Worm (Caenorhabditis elegans) whole organism, late embryonic: ENCODE data around the gene col-151.

Source experiments
- C38D4.7 ChIP-seq: fragments of 200-800 bp; sonication (Bioruptor generic); optimal IDR thresholded peaks from 2 replicates; lab custom pipeline; 2018; ENCODE audit warnings: mild to moderate bottlenecking, missing genetic modification characterization, moderate library complexity, missing compliant biosample characterization
- K02D7.2 ChIP-seq: sonication (generic microtip); optimal IDR thresholded peaks from 2 replicates; lab custom pipeline; 2017; ENCODE audit warnings: mild to moderate bottlenecking, missing genetic modification characterization, missing compliant biosample characterization
- K09A11.1 ChIP-seq: sonication (generic microtip); optimal IDR thresholded peaks from 2 replicates; lab custom pipeline; 2017; ENCODE audit warnings: antibody characterized with exemption, mild to moderate bottlenecking, missing genetic modification characterization, missing compliant biosample characterization; ENCODE audit not compliant: insufficient read depth
- T23F11.4 ChIP-seq: fragments of 200-800 bp; sonication (Bioruptor generic); optimal IDR thresholded peaks from 2 replicates; lab custom pipeline; 2018; ENCODE audit warnings: mild to moderate bottlenecking, missing genetic modification characterization, missing compliant biosample characterization
- ceh-14 ChIP-seq: sonication (generic microtip); optimal IDR thresholded peaks from 2 replicates; lab custom pipeline; 2016; ENCODE audit warnings: missing genotype, missing genetic modification characterization, missing compliant biosample characterization
- ceh-19 ChIP-seq: fragments of 200-800 bp; sonication (Bioruptor generic); optimal IDR thresholded peaks from 2 replicates; lab custom pipeline; 2018; ENCODE audit warnings: mild to moderate bottlenecking, missing genetic modification characterization, missing compliant biosample characterization
- ceh-24 ChIP-seq: sonication (generic microtip); optimal IDR thresholded peaks from 2 replicates; lab custom pipeline; 2016; ENCODE audit warnings: mild to moderate bottlenecking, missing genetic modification characterization, missing compliant biosample characterization
- ceh-31 ChIP-seq: sonication (generic microtip); optimal IDR thresholded peaks from 2 replicates; lab custom pipeline; 2016; ENCODE audit warnings: missing genetic modification characterization, missing compliant biosample characterization
- ceh-34 ChIP-seq: sonication (generic microtip); optimal IDR thresholded peaks from 2 replicates; lab custom pipeline; 2016; ENCODE audit warnings: mild to moderate bottlenecking, missing genetic modification characterization, missing compliant biosample characterization
- ceh-48 ChIP-seq: sonication (generic microtip); optimal IDR thresholded peaks from 2 replicates; lab custom pipeline; 2016; ENCODE audit warnings: missing genetic modification characterization, inconsistent platforms, missing compliant biosample characterization
- ceh-6 ChIP-seq: fragments of 200-800 bp; sonication (Bioruptor generic); optimal IDR thresholded peaks from 2 replicates; lab custom pipeline; 2018; ENCODE audit warnings: mild to moderate bottlenecking, missing genetic modification characterization, missing compliant biosample characterization
- che-1 ChIP-seq: sonication (generic microtip); optimal IDR thresholded peaks from 2 replicates; lab custom pipeline; 2016; ENCODE audit warnings: mild to moderate bottlenecking, missing genetic modification characterization, missing compliant biosample characterization
- dmd-4 ChIP-seq: sonication (generic microtip); optimal IDR thresholded peaks from 2 replicates; lab custom pipeline; 2016; ENCODE audit warnings: borderline replicate concordance, missing genetic modification characterization, missing compliant biosample characterization
- elt-4 ChIP-seq: sonication (generic microtip); optimal IDR thresholded peaks from 2 replicates; lab custom pipeline; 2016; ENCODE audit warnings: missing genetic modification characterization, missing compliant biosample characterization
- fax-1 ChIP-seq: sonication (generic microtip); optimal IDR thresholded peaks from 2 replicates; lab custom pipeline; 2016; ENCODE audit warnings: missing genotype, missing genetic modification characterization, missing compliant biosample characterization
- fkh-10 ChIP-seq: fragments of 150-350 bp; optimal IDR thresholded peaks from 2 replicates; lab custom pipeline; 2014; ENCODE audit warnings: missing biosample characterization, missing genetic modification reagents, missing genetic modification characterization
- fkh-6 ChIP-seq: sonication (generic microtip); optimal IDR thresholded peaks from 2 replicates; lab custom pipeline; 2016; ENCODE audit warnings: missing genetic modification characterization, missing compliant biosample characterization
- hlh-15 ChIP-seq: sonication (generic microtip); optimal IDR thresholded peaks from 2 replicates; lab custom pipeline; 2016; ENCODE audit warnings: missing genetic modification characterization, missing compliant biosample characterization
- hlh-30 ChIP-seq: sonication (generic microtip); optimal IDR thresholded peaks from 2 replicates; lab custom pipeline; 2017; ENCODE audit warnings: antibody characterized with exemption, missing genetic modification characterization, missing compliant biosample characterization; ENCODE audit not compliant: insufficient read depth
- hlh-6 ChIP-seq: sonication (generic microtip); optimal IDR thresholded peaks from 2 replicates; lab custom pipeline; 2016; ENCODE audit warnings: missing genotype, missing genetic modification characterization, missing compliant biosample characterization
- hlh-8 ChIP-seq: sonication (generic microtip); optimal IDR thresholded peaks from 2 replicates; lab custom pipeline; 2016; ENCODE audit warnings: missing genotype, missing genetic modification characterization, missing compliant biosample characterization
- madf-2 ChIP-seq: sonication (generic microtip); optimal IDR thresholded peaks from 2 replicates; lab custom pipeline; 2017; ENCODE audit warnings: missing genetic modification characterization, missing compliant biosample characterization
- mec-3 ChIP-seq: sonication (generic microtip); optimal IDR thresholded peaks from 2 replicates; lab custom pipeline; 2016; ENCODE audit warnings: borderline replicate concordance, missing genetic modification characterization, missing compliant biosample characterization
- npax-4 ChIP-seq: sonication (generic microtip); optimal IDR thresholded peaks from 2 replicates; lab custom pipeline; 2016; ENCODE audit warnings: missing genetic modification characterization, missing compliant biosample characterization
- odd-2 ChIP-seq: sonication (generic microtip); optimal IDR thresholded peaks from 2 replicates; lab custom pipeline; 2017; ENCODE audit warnings: antibody characterized with exemption, mild to moderate bottlenecking, missing genetic modification characterization, missing compliant biosample characterization
- pag-3 ChIP-seq: sonication (generic microtip); optimal IDR thresholded peaks from 2 replicates; lab custom pipeline; 2016; ENCODE audit warnings: missing compliant biosample characterization, missing genetic modification characterization, borderline replicate concordance
- pat-9 ChIP-seq: fragments of 200-800 bp; sonication (Bioruptor generic); optimal IDR thresholded peaks from 2 replicates; lab custom pipeline; 2018; ENCODE audit warnings: mild to moderate bottlenecking, missing genetic modification characterization, moderate library complexity, missing compliant biosample characterization
- pax-1 ChIP-seq: fragments of 150-350 bp; optimal IDR thresholded peaks from 2 replicates; lab custom pipeline; 2014; ENCODE audit warnings: missing biosample characterization, missing genetic modification characterization
- pha-4 ChIP-seq: fragments of 150-350 bp; optimal IDR thresholded peaks from 2 replicates; lab custom pipeline; 2018; ENCODE audit warnings: missing biosample characterization, missing genetic modification reagents, missing genetic modification characterization
- pqm-1 ChIP-seq: sonication (generic microtip); optimal IDR thresholded peaks from 2 replicates; lab custom pipeline; 2016; ENCODE audit warnings: missing genetic modification characterization, missing compliant biosample characterization
- pros-1 ChIP-seq: fragments of 150-350 bp; optimal IDR thresholded peaks from 2 replicates; lab custom pipeline; 2014; ENCODE audit warnings: missing biosample characterization, missing genetic modification reagents, missing genetic modification characterization
- ref-2 ChIP-seq: sonication (generic microtip); optimal IDR thresholded peaks from 2 replicates; lab custom pipeline; 2016; ENCODE audit warnings: missing genetic modification characterization, missing compliant biosample characterization
- syd-9 ChIP-seq: sonication (generic microtip); optimal IDR thresholded peaks from 2 replicates; lab custom pipeline; 2016; ENCODE audit warnings: mild to moderate bottlenecking, missing genetic modification characterization, moderate library complexity, missing compliant biosample characterization
- tbx-2 ChIP-seq: sonication (generic microtip); optimal IDR thresholded peaks from 2 replicates; lab custom pipeline; 2016; ENCODE audit warnings: missing genetic modification characterization, missing compliant biosample characterization
- unc-3 ChIP-seq, 2 experiments: fragments of 200-800 bp in 1 of 2; sonication (Bioruptor generic) in 1 of 2; sonication (generic microtip) in 1 of 2; conservative IDR thresholded peaks in 1 of 2; optimal IDR thresholded peaks in 1 of 2; 2 replicates each; pipeline versions ENCODE4 v1.3.6 to Lab custom; 2016 to 2022; ENCODE audit warnings: missing compliant biosample characterization in 2 of 2, missing genetic modification characterization in 2 of 2, missing genetic modification reagents in 1 of 2
- unc-42 ChIP-seq: sonication (generic microtip); optimal IDR thresholded peaks from 2 replicates; lab custom pipeline; 2016; ENCODE audit warnings: missing genotype, missing genetic modification characterization, missing compliant biosample characterization
- unc-86 ChIP-seq: sonication (generic microtip); optimal IDR thresholded peaks from 2 replicates; lab custom pipeline; 2016; ENCODE audit warnings: missing genetic modification characterization, missing compliant biosample characterization
- zip-5 ChIP-seq: sonication (generic microtip); optimal IDR thresholded peaks from 2 replicates; lab custom pipeline; 2016; ENCODE audit warnings: missing genetic modification characterization, missing compliant biosample characterization

col-151 gene

ce11 chrV:10387412-10387811, 7.6 kb downstream of the col-151 start:
- TF ChIP-seq ceh-48 (no peak), unc-86 (tag; lab: Kevin White, UChicago) (no peak), zip-5 (tag; lab: Kevin White, UChicago) (no peak), ceh-31 (tag; lab: Kevin White, UChicago) (no peak), K02D7.2 (tag; lab: Kevin White, UChicago) (no peak), unc-3 (GFP tag; conservative IDR thresholded peaks at IDR 0.05; lab: Robert Waterston, UW) (no peak), unc-3 (tag; optimal IDR thresholded peaks at IDR 0.05; lab: Kevin White, UChicago) (no peak), ceh-24 (tag; lab: Kevin White, UChicago) (no peak), fkh-6 (no peak), pax-1 (no peak), C38D4.7 (GFP tag; lab: Kevin White, UChicago) (no peak), ref-2 (tag; lab: Kevin White, UChicago) (no peak), pag-3 (tag; lab: Kevin White, UChicago) (no peak), pat-9 (tag; lab: Kevin White, UChicago) (no peak), ceh-6 (GFP tag; lab: Kevin White, UChicago) (no peak), K09A11.1 (tag; lab: Kevin White, UChicago) (no peak)

DNA sequence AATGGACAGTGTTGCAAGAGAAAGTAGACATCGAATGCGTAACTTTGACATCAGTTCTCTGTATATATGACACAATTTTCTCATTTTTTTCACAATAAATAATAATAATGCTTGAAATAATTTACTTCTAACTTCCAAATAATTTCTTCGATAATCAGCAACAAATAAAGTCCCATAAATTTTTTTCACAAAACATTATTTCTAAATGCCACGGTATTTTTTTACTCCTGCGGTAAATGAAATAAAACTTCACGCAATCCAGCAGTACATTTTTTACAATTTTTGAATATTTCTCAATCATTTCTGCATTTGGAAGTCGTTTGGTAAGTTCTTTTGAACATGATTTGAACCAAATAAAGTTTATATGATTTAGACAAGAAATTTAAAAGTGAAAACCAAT, 11.1 kb downstream of the col-151 start, which contains the start of gene spe-10:
spe-10 (plus strand) TSS at position 301 of the 400 bp plus-strand sequence.
- no peak for TF ChIP-seq pat-9 (tag; lab: Kevin White, UChicago)
- no peak for TF ChIP-seq fax-1 (tag; lab: Kevin White, UChicago)
- no peak for TF ChIP-seq unc-42
- no peak for TF ChIP-seq pqm-1 (tag; lab: Kevin White, UChicago)
- no peak for TF ChIP-seq T23F11.4
- TF ChIP-seq hlh-8: no peak
- TF ChIP-seq hlh-30 (tag; lab: Kevin White, UChicago): no peak
- no peak for TF ChIP-seq fkh-6
- TF ChIP-seq che-1 (tag; lab: Kevin White, UChicago): no peak
- TF ChIP-seq pha-4 (tag; lab: Kevin White, UChicago): no peak

DNA sequence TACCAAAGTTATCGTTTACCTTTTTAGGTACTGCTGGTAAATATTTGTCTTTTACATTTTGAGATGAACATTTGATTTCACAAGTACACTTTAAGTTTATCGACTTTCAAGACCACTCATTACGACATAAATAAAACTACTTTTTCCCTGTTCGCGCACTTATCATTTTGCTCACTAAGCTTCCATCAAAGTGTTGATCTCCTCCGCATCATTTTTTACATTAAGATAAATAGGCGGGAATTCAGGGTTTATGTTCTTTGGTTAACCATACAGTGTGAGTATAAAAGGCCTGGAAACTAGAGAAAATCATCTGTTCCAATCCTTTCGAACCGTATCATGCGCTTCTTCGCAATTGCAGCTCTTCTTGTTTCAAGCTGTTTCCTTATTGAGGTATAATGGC, 12.9 kb downstream of the col-151 start, which contains the start of gene pqn-2:
pqn-2 (plus strand) TSS at position 301 of the 400 bp plus-strand sequence.
- TF ChIP-seq madf-2 (tag; lab: Kevin White, UChicago) (no peak), K09A11.1 (tag; lab: Kevin White, UChicago) (no peak)
- TF ChIP-seq, all 69 proteins: peak for 0

- TF ChIP-seq ceh-14 (tag; lab: Kevin White, UChicago) (no peak), zip-5 (tag; lab: Kevin White, UChicago) (no peak), K02D7.2 (tag; lab: Kevin White, UChicago) (no peak), fkh-10 (GFP tag; lab: Kevin White, UChicago) (no peak), dmd-4 (tag; lab: Kevin White, UChicago) (no peak), pros-1 (no peak), unc-3 (GFP tag; conservative IDR thresholded peaks at IDR 0.05; lab: Robert Waterston, UW) (no peak), unc-3 (tag; optimal IDR thresholded peaks at IDR 0.05; lab: Kevin White, UChicago) (no peak), ceh-34 (tag; lab: Kevin White, UChicago) (no peak), ceh-31 (tag; lab: Kevin White, UChicago) (no peak), hlh-15 (no peak), hlh-6 (no peak), odd-2 (tag; lab: Kevin White, UChicago) (no peak), mec-3 (no peak)
- TF ChIP-seq, all 69 proteins: peak for 0
Measured at ce11 chrV:10381726-10382125, 13.3 kb downstream of the col-151 start, which contains the start of gene abu-1. Gene abu-1, minus strand, starts transcription at chrV:10381826.

ce11 chrV:10379761-10380160, 15.3 kb downstream of the col-151 start:
- no peak for TF ChIP-seq tbx-2
- no peak for TF ChIP-seq pat-9 (tag; lab: Kevin White, UChicago)
- TF ChIP-seq hlh-15: no peak
- TF ChIP-seq syd-9 (tag; lab: Kevin White, UChicago): no peak
- no peak for TF ChIP-seq fkh-10 (GFP tag; lab: Kevin White, UChicago)
- no peak for TF ChIP-seq pha-4 (tag; lab: Kevin White, UChicago)
- TF ChIP-seq elt-4 (tag; lab: Kevin White, UChicago): no peak
- no peak for TF ChIP-seq npax-4
- TF ChIP-seq ceh-24 (tag; lab: Kevin White, UChicago): no peak
- no peak for TF ChIP-seq ceh-19 (GFP tag; lab: Kevin White, UChicago)
